Worm (Caenorhabditis elegans): ENCODE data around the gene npax-3.

npax-3 gene

ce11 chrIV:10861102-10861501 lies 33.2 kb upstream of the npax-3 start, which contains the start of gene rbm-22:
Gene rbm-22 (plus strand): TSS chrIV:10861402.
- TF ChIP-seq madf-3 (GFP tag; IDR thresholded peaks at IDR 0.05) (no peak), F57C9.4 (tag; optimal IDR thresholded peaks at IDR 0.05) (no peak), egl-44 (GFP tag; IDR thresholded peaks at IDR 0.05) (no peak)

ce11 chrIV:10858300-10859016 lies 30.5 kb upstream of the npax-3 start, which contains the start of the genes T11G6.2 and hars-1:
Gene T11G6.2 (minus strand): TSS chrIV:10858496.
Gene hars-1 (plus strand): TSS chrIV:10858957.
- TF ChIP-seq madf-3 (GFP tag; IDR thresholded peaks at IDR 0.05) (no peak), tbp1 (GFP tag; optimal IDR thresholded peaks at IDR 0.05) (no peak), aptf-3 (GFP tag; IDR thresholded peaks at IDR 0.05) (no peak), let-607 (tag; optimal IDR thresholded peaks at IDR 0.05) (peak; percentile 35 to 78), snpc-1.1 (tag; optimal IDR thresholded peaks at IDR 0.05; ENCODE audit: insufficient read depth) (no peak), somi-1 (GFP tag; optimal IDR thresholded peaks at IDR 0.05) (no peak), ekl-4 (GFP tag; IDR thresholded peaks at IDR 0.05) (no peak), cebp-2 (GFP tag; IDR thresholded peaks at IDR 0.05) (no peak), hsf-1 (GFP tag; IDR thresholded peaks at IDR 0.05) (no peak), unc-130 (GFP tag; optimal IDR thresholded peaks at IDR 0.05) (no peak), Y67H2A.10 (GFP tag; conservative IDR thresholded peaks at IDR 0.05) (no peak), B0336.3 (GFP tag; IDR thresholded peaks at IDR 0.05) (no peak), F33H1.4 (GFP tag; IDR thresholded peaks at IDR 0.05) (peak; percentile 89), madf-6 (GFP tag; IDR thresholded peaks at IDR 0.05) (peak; percentile 99), pbrm-1 (GFP tag; IDR thresholded peaks at IDR 0.05) (0 out of 2 replicates have a peak, but pooled peaks have one; percentile 18), gei-17 (GFP tag; optimal IDR thresholded peaks at IDR 0.05) (no peak), F57C9.4 (tag; optimal IDR thresholded peaks at IDR 0.05) (no peak), ztf-28 (GFP tag; IDR thresholded peaks at IDR 0.05) (no peak), madf-10 (tag; optimal IDR thresholded peaks at IDR 0.05) (no peak), Y56A3A.18 (GFP tag; IDR thresholded peaks at IDR 0.05) (no peak), lir-1 (GFP tag; conservative IDR thresholded peaks at IDR 0.05) (no peak), ceh-91 (GFP tag; IDR thresholded peaks at IDR 0.05) (peak; percentile 53; the same call in 1 of the 2 replicates), egl-44 (GFP tag; IDR thresholded peaks at IDR 0.05) (no peak), K11D2.4 (GFP tag; IDR thresholded peaks at IDR 0.05) (no peak), T07F8.4 (tag; optimal IDR thresholded peaks at IDR 0.05) (no peak), Y53F4B.3 (GFP tag; IDR thresholded peaks at IDR 0.05) (no peak), dpff-1 (tag; optimal IDR thresholded peaks at IDR 0.05) (no peak), snpc-1.3 (tag; optimal IDR thresholded peaks at IDR 0.05; ENCODE audit: insufficient read depth) (no peak), C17E4.6 (GFP tag; IDR thresholded peaks at IDR 0.05) (no peak), lin-35 (GFP tag; optimal IDR thresholded peaks at IDR 0.05) (no peak), xnd-1 (tag; optimal IDR thresholded peaks at IDR 0.05) (peak; percentile 93), nfya-1 (tag; optimal IDR thresholded peaks at IDR 0.05; ENCODE audit: borderline replicate concordance, insufficient read depth) (no peak), ztf-18 (tag; optimal IDR thresholded peaks at IDR 0.05) (peak; percentile 3), ceh-40 (GFP tag; IDR thresholded peaks at IDR 0.05) (no peak), Y53G8AR.9 (GFP tag; conservative IDR thresholded peaks at IDR 0.05) (no peak), Y79H2A.3 (GFP tag; conservative IDR thresholded peaks at IDR 0.05) (no peak), zfh-2 (GFP tag; conservative IDR thresholded peaks at IDR 0.05) (no peak), nfyb-1 (GFP tag; IDR thresholded peaks at IDR 0.05) (no peak), efl-1 (GFP tag; optimal IDR thresholded peaks at IDR 0.05) (peak; percentile 49), F39B2.1 (GFP tag; IDR thresholded peaks at IDR 0.05) (no peak), dpl-1 (GFP tag; optimal IDR thresholded peaks at IDR 0.05) (no peak), nhr-27 (tag; optimal IDR thresholded peaks at IDR 0.05) (no peak), F10E7.11 (tag; optimal IDR thresholded peaks at IDR 0.05) (no peak), tlf-1 (GFP tag; optimal IDR thresholded peaks at IDR 0.05) (no peak), nhr-90 (tag; optimal IDR thresholded peaks at IDR 0.05) (no peak)

All from whole organism, young adult.